Worm (Caenorhabditis elegans): ENCODE measurements around the gene mdt-15.

- TF ChIP-seq ceh-36 (tag; optimal IDR thresholded peaks at IDR 0.05) = no peak
- no peak for TF ChIP-seq ama-1 (optimal IDR thresholded peaks at IDR 0.05)
- no peak for TF ChIP-seq hmg-4 (GFP tag; optimal IDR thresholded peaks at IDR 0.05)
- no peak for TF ChIP-seq B0310.2 (tag; optimal IDR thresholded peaks at IDR 0.05)
- no peak for TF ChIP-seq sea-1 (GFP tag; conservative IDR thresholded peaks at IDR 0.05)
- no peak for TF ChIP-seq ets-7 (tag; optimal IDR thresholded peaks at IDR 0.05)
- TF ChIP-seq flt-1 (GFP tag; IDR thresholded peaks at IDR 0.05) = no peak
- TF ChIP-seq tbx-11 (GFP tag; IDR thresholded peaks at IDR 0.05) = no peak
- no peak for TF ChIP-seq ceh-13 (GFP tag; optimal IDR thresholded peaks at IDR 0.05)
- TF ChIP-seq tbx-37 (GFP tag; conservative IDR thresholded peaks at IDR 0.05) = no peak
- TF ChIP-seq hnd-1 (tag; optimal IDR thresholded peaks at IDR 0.05) = no peak
- no peak for TF ChIP-seq F13C5.2 (tag; optimal IDR thresholded peaks at IDR 0.05)
- no peak for TF ChIP-seq pes-1 (GFP tag; IDR thresholded peaks at IDR 0.05)
- no peak for TF ChIP-seq hmbx-1 (tag; optimal IDR thresholded peaks at IDR 0.05)
These were observed 6.0 kb upstream of the mdt-15 start for ce11 chrIII:5839598-5839997.
